Worm (Caenorhabditis elegans) whole organism, L2 larva: ENCODE measurements around the gene F57B1.1.

Source experiments
- alr-1 ChIP-seq: fragments of 150-350 bp; optimal IDR thresholded peaks from 2 replicates; lab custom pipeline; 2014; ENCODE audit warnings: missing biosample characterization, missing genetic modification characterization
- aly-2 ChIP-seq: fragments of 150-350 bp; optimal IDR thresholded peaks from 2 replicates; lab custom pipeline; 2014; ENCODE audit warnings: missing biosample characterization, missing genetic modification characterization
- blmp-1 ChIP-seq: sonication (generic microtip); optimal IDR thresholded peaks from 2 replicates; lab custom pipeline; 2017; ENCODE audit warnings: missing genetic modification characterization, mild to moderate bottlenecking, missing compliant biosample characterization, antibody characterized with exemption, moderate library complexity; ENCODE audit not compliant: insufficient read depth
- dmd-4 ChIP-seq: sonication (generic microtip); optimal IDR thresholded peaks from 2 replicates; lab custom pipeline; 2017; ENCODE audit warnings: missing biosample characterization, missing genetic modification characterization
- elt-3 ChIP-seq: sonication (generic microtip); optimal IDR thresholded peaks from 2 replicates; lab custom pipeline; 2017; ENCODE audit warnings: missing biosample characterization, missing genetic modification characterization
- lin-39 ChIP-seq: fragments of 150-350 bp; optimal IDR thresholded peaks from 2 replicates; lab custom pipeline; 2014; ENCODE audit warnings: missing biosample characterization, missing genetic modification reagents, missing genetic modification characterization
- nhr-21 ChIP-seq: fragments of 150-350 bp; optimal IDR thresholded peaks from 2 replicates; lab custom pipeline; 2014; ENCODE audit warnings: missing biosample characterization, missing genetic modification characterization
- snpc-4 ChIP-seq: fragments of 150-350 bp; optimal IDR thresholded peaks from 2 replicates; lab custom pipeline; 2014; ENCODE audit warnings: missing biosample characterization, missing genetic modification characterization
- ztf-1 ChIP-seq: fragments of 200-800 bp; sonication (Bioruptor generic); conservative IDR thresholded peaks from 2 replicates; pipeline ENCODE4 v1.3.6; 2022; ENCODE audit warnings: missing genetic modification characterization, missing compliant biosample characterization
- ztf-11 ChIP-seq: sonication (generic microtip); optimal IDR thresholded peaks from 2 replicates; lab custom pipeline; 2017; ENCODE audit warnings: missing biosample characterization, missing genetic modification characterization
- ztf-4 ChIP-seq: fragments of 150-350 bp; optimal IDR thresholded peaks from 2 replicates; lab custom pipeline; 2014; ENCODE audit warnings: missing biosample characterization, missing genetic modification characterization

- TF ChIP-seq blmp-1 (tag; lab: Kevin White, UChicago) (no peak), ztf-11 (tag; lab: Kevin White, UChicago) (no peak), snpc-4 (tag; lab: Kevin White, UChicago) (peak; percentile 36), lin-39 (tag; lab: Kevin White, UChicago) (no peak), alr-1 (tag; lab: Kevin White, UChicago) (no peak), nhr-21 (tag; lab: Kevin White, UChicago) (no peak), dmd-4 (tag; lab: Kevin White, UChicago) (no peak), ztf-1 (no peak), ztf-4 (tag; lab: Kevin White, UChicago) (no peak), aly-2 (tag; lab: Kevin White, UChicago) (no peak), elt-3 (tag; lab: Kevin White, UChicago) (no peak)
Measured at ce11 chrV:13176117-13176753, 19.2 kb downstream of the F57B1.1 start, which contains the start of gene him-17.
